Fruit fly (Drosophila melanogaster) S2 (cell line): Measurements from ENCODE around the gene Set1.

Experiments used
- CG8478 ChIP-seq: fragments of >200 bp; optimal IDR thresholded peaks from 2 replicates; lab custom pipeline; 2018
- CTCF ChIP-seq, 2 experiments: fragments of >200 bp; optimal IDR thresholded peaks; 2 replicates each; lab custom pipeline; 2018

The Set1 gene

dm6 chr3L:25107294-25107693 is at the start of gene Set1:
Gene Set1, plus strand, starts transcription at chr3L:25107594.
- TF ChIP-seq CG8478 (lab: Kevin White, UChicago): no peak

- no peak for TF ChIP-seq CTCF (optimal IDR thresholded peaks at IDR 0.05; lab: Kevin White, UChicago)
- TF ChIP-seq CG8478 (lab: Kevin White, UChicago): no peak
These were observed 374 bp downstream of the Set1 start for dm6 chr3L:25107768-25108167.

dm6 chr3L:25108721-25109120 is 1.3 kb downstream of the Set1 start:
- TF ChIP-seq CTCF (optimal IDR thresholded peaks at IDR 0.05; lab: Kevin White, UChicago) (no peak), CG8478 (lab: Kevin White, UChicago) (no peak)

dm6 chr3L:25115899-25116298 is 8.5 kb downstream of the Set1 start, which contains the start of gene MED21:
Gene MED21, minus strand, starts transcription at chr3L:25115946.
- TF ChIP-seq CTCF (optimal IDR thresholded peaks at IDR 0.05; lab: Kevin White, UChicago) (no peak), CG8478 (lab: Kevin White, UChicago) (no peak)

DNA sequence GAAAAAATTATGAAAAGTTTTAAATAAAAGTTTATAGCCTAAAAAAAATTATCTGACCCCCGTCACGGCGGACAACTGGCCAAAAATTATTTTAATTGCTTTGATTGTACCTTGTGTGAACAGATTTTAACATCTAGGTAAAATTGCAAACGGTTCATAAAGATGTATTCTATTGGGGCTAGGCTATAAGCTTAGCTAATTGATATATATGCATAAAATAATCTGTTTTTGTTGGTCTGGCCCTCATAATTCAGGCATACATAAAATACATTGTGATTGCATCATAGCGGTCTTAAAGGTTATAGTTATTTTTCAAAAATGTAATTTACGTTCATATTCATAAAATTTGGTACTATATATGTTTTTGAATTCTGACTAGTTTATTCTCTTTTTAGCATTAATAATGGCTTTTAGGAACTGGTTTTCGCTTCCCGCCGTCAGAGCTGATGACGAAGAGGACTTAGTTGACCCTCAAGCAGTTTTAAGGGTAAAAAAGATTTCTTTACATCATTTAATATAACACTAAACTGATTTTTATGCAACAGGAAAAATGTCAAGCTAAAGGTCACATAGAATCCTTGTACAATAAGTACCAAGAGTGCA is 13.2 kb downstream of the Set1 start, which contains the start of gene UQCR-11:
Gene UQCR-11 (plus strand): TSS at position 211 of the 603 bp plus-strand sequence.
- TF ChIP-seq CG8478 (lab: Kevin White, UChicago): no peak
- peak in 1 of 2 experiments; percentile 3 for TF ChIP-seq CTCF (optimal IDR thresholded peaks at IDR 0.05; lab: Kevin White, UChicago)

dm6 chr3L:25121183-25121860 is 13.9 kb downstream of the Set1 start:
- no peak for TF ChIP-seq CG8478 (lab: Kevin White, UChicago)
- no peak for TF ChIP-seq CTCF (optimal IDR thresholded peaks at IDR 0.05; lab: Kevin White, UChicago)

DNA sequence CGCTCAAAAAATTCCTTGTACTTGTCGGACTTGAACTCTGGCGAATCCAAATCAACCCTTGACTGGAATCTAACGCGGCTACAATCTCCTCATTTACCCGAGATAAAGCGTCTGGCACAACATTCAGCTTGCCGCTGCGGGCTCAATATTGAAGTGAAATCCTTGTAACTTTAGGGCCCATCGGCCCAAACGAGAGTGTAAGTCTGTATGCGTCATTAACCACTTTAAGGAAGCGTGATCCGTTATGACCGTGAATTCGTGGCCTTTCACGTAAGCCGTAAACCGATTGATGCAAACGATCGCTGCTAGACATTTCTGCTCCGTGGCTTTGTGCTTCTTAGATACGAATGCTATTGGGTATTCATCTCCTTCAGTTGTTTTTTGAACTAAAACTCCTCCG is 42.8 kb downstream of the Set1 start:
- TF ChIP-seq CTCF (optimal IDR thresholded peaks at IDR 0.05; lab: Kevin White, UChicago) (no peak), CG8478 (lab: Kevin White, UChicago) (no peak)
